Worm (Caenorhabditis elegans): Measurements from ENCODE around the gene oac-23.

DNA sequence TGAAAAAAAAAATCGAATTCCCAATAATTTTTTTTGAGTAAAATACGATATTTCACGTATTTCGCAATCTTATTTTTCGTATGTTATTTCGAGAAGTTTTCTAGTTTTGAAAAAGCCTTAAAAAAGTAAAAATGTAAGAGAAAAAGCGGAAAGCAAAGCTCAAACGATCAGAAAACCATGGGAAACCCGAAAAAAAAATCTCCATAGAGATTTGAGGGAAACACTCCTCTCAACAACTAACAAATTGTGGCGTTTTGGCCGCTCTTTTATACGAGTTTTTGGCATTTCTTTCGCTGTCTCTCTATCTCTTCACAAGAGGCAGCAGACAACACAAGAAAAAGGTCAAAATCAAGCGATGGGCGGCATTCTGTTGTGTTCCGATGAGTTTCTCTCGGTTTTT is 6.8 kb upstream of the oac-23 start:
- no peak for TF ChIP-seq klf-2 (GFP tag; conservative IDR thresholded peaks at IDR 0.05)
- no peak for TF ChIP-seq flt-1 (GFP tag; IDR thresholded peaks at IDR 0.05)
- no peak for TF ChIP-seq ref-1 (GFP tag; conservative IDR thresholded peaks at IDR 0.05)
